Fruit fly (Drosophila melanogaster) whole organism, prepupa: ENCODE data around the gene Pi4KIIIalpha.
A peak's percentile ranks its signal among the peaks of the same experiment; 100 is the strongest.

Experiments used
- Blimp-1 ChIP-seq: fragments of 200-800 bp; sonication (Bioruptor generic); optimal IDR thresholded peaks from 3 replicates; lab custom pipeline; 2017; ENCODE audit warnings: missing biosample characterization, missing genetic modification characterization, mild to moderate bottlenecking, moderate library complexity, missing genetic modification reagents
- CG10631 ChIP-seq: fragments of 200-800 bp; sonication (Bioruptor generic); optimal IDR thresholded peaks from 2 replicates; lab custom pipeline; 2016; ENCODE audit warnings: missing biosample characterization, missing genetic modification characterization
- CG11762 ChIP-seq: fragments of 200-800 bp; sonication (Bioruptor generic); optimal IDR thresholded peaks from 3 replicates; lab custom pipeline; 2016; ENCODE audit warnings: missing biosample characterization, missing genetic modification characterization; ENCODE audit not compliant: insufficient read depth
- CG15336 ChIP-seq: fragments of 200-800 bp; sonication (Bioruptor generic); IDR thresholded peaks from 2 replicates; pipeline ENCODE4 v1.3.6; 2022; ENCODE audit warnings: missing biosample characterization, missing genetic modification characterization
- CG1621 ChIP-seq: fragments of 200-800 bp; sonication (Bioruptor generic); optimal IDR thresholded peaks from 3 replicates; lab custom pipeline; 2018; ENCODE audit warnings: missing biosample characterization, mild to moderate bottlenecking, missing genetic modification characterization
- CG3032 ChIP-seq: fragments of 200-800 bp; optimal IDR thresholded peaks from 2 replicates; lab custom pipeline; 2019; ENCODE audit warnings: missing biosample characterization, mild to moderate bottlenecking, missing genetic modification characterization, moderate library complexity
- CG31627 ChIP-seq: fragments of 200-800 bp; sonication (Bioruptor generic); optimal IDR thresholded peaks from 3 replicates; lab custom pipeline; 2016; ENCODE audit warnings: missing biosample characterization, missing genetic modification characterization
- CG32006 ChIP-seq: fragments of 200-800 bp; sonication (Bioruptor generic); optimal IDR thresholded peaks from 3 replicates; lab custom pipeline; 2017; ENCODE audit warnings: missing biosample characterization, mild to moderate bottlenecking, missing genetic modification characterization
- CG34406 ChIP-seq: fragments of 200-800 bp; sonication (Bioruptor generic); optimal IDR thresholded peaks from 3 replicates; lab custom pipeline; 2016; ENCODE audit warnings: missing biosample characterization, missing genetic modification characterization
- CG3919 ChIP-seq: fragments of 200-800 bp; sonication (Bioruptor generic); optimal IDR thresholded peaks from 3 replicates; lab custom pipeline; 2016; ENCODE audit warnings: missing biosample characterization, missing genetic modification characterization
- CG4318 ChIP-seq: fragments of 200-800 bp; sonication (Bioruptor generic); optimal IDR thresholded peaks from 3 replicates; lab custom pipeline; 2017; ENCODE audit warnings: missing biosample characterization, mild to moderate bottlenecking, missing genetic modification characterization
- CG6163 ChIP-seq: fragments of 200-800 bp; sonication (Bioruptor generic); IDR thresholded peaks from 3 replicates; pipeline ENCODE4 v1.3.6; 2022; ENCODE audit warnings: missing biosample characterization, missing genetic modification characterization
- CG6276 ChIP-seq: fragments of 200-800 bp; sonication (Bioruptor generic); optimal IDR thresholded peaks from 2 replicates; lab custom pipeline; 2017; ENCODE audit warnings: missing biosample characterization, mild to moderate bottlenecking, missing genetic modification characterization
- CG6792 ChIP-seq: fragments of 200-800 bp; sonication (Bioruptor generic); optimal IDR thresholded peaks from 3 replicates; lab custom pipeline; 2016; ENCODE audit warnings: missing biosample characterization, missing genetic modification characterization
- CG6808 ChIP-seq: fragments of 200-800 bp; sonication (Bioruptor generic); optimal IDR thresholded peaks from 3 replicates; lab custom pipeline; 2017; ENCODE audit warnings: missing biosample characterization, missing genetic modification characterization, mild to moderate bottlenecking, moderate library complexity, missing genetic modification reagents
- CG6854 ChIP-seq: fragments of 200-800 bp; sonication (Bioruptor generic); optimal IDR thresholded peaks from 2 replicates; lab custom pipeline; 2017; ENCODE audit warnings: missing biosample characterization, mild to moderate bottlenecking, missing genetic modification characterization
- CG8119 ChIP-seq: fragments of 200-800 bp; sonication (Bioruptor generic); IDR thresholded peaks from 3 replicates; pipeline ENCODE4 v1.3.6; 2022; ENCODE audit warnings: missing biosample characterization, missing genetic modification characterization
- CG8319 ChIP-seq: fragments of 200-800 bp; sonication (Bioruptor generic); optimal IDR thresholded peaks from 3 replicates; lab custom pipeline; 2016; ENCODE audit warnings: missing biosample characterization, missing genetic modification characterization
- CG8632 ChIP-seq: fragments of 200-800 bp; sonication (Bioruptor generic); optimal IDR thresholded peaks from 3 replicates; lab custom pipeline; 2016; ENCODE audit warnings: missing biosample characterization, missing genetic modification characterization
- CG9139 ChIP-seq: fragments of 200-800 bp; sonication (Bioruptor generic); optimal IDR thresholded peaks from 3 replicates; lab custom pipeline; 2017; ENCODE audit warnings: missing biosample characterization, mild to moderate bottlenecking, missing genetic modification characterization
- Eip75B ChIP-seq: fragments of 200-800 bp; sonication (Bioruptor generic); optimal IDR thresholded peaks from 3 replicates; lab custom pipeline; 2016; ENCODE audit warnings: missing biosample characterization, missing genetic modification characterization
- Eip78C ChIP-seq: fragments of 200-800 bp; sonication (Bioruptor generic); peaks from one replicate; lab custom pipeline; 2016; ENCODE audit warnings: missing biosample characterization, missing genetic modification characterization
- Ets21C ChIP-seq: fragments of 200-800 bp; sonication (Bioruptor generic); optimal IDR thresholded peaks from 3 replicates; lab custom pipeline; 2016; ENCODE audit warnings: missing biosample characterization, missing genetic modification characterization
- Hr38 ChIP-seq: sonication (Bioruptor generic); optimal IDR thresholded peaks from 2 replicates; lab custom pipeline; 2016; ENCODE audit warnings: missing biosample characterization, missing genetic modification characterization
- Hr39 ChIP-seq: fragments of 200-800 bp; sonication (Bioruptor generic); optimal IDR thresholded peaks from 2 replicates; lab custom pipeline; 2016; ENCODE audit warnings: missing biosample characterization, missing genetic modification characterization
- Met ChIP-seq: fragments of 200-800 bp; sonication (Bioruptor generic); optimal IDR thresholded peaks from 3 replicates; lab custom pipeline; 2016; ENCODE audit warnings: missing biosample characterization, missing genetic modification characterization
- Smox ChIP-seq: fragments of 200-800 bp; sonication (Bioruptor generic); optimal IDR thresholded peaks from 3 replicates; lab custom pipeline; 2016; ENCODE audit warnings: missing biosample characterization, missing genetic modification characterization
- Sox15 ChIP-seq: fragments of 200-800 bp; sonication (Bioruptor generic); optimal IDR thresholded peaks from 3 replicates; lab custom pipeline; 2016; ENCODE audit warnings: missing biosample characterization, missing genetic modification characterization
- achi ChIP-seq: fragments of 200-800 bp; sonication (Bioruptor generic); optimal IDR thresholded peaks from 3 replicates; lab custom pipeline; 2016; ENCODE audit warnings: missing biosample characterization, missing genetic modification characterization
- cyc ChIP-seq: fragments of 200-800 bp; sonication (Bioruptor generic); optimal IDR thresholded peaks from 3 replicates; lab custom pipeline; 2016; ENCODE audit warnings: missing biosample characterization, missing genetic modification characterization
- dac ChIP-seq: fragments of 200-800 bp; sonication (Bioruptor generic); optimal IDR thresholded peaks from 2 replicates; lab custom pipeline; 2017; ENCODE audit warnings: missing biosample characterization, mild to moderate bottlenecking, missing genetic modification characterization
- eg ChIP-seq: fragments of 200-800 bp; sonication (Bioruptor generic); IDR thresholded peaks from 3 replicates; pipeline ENCODE4 v1.3.6; 2022; ENCODE audit warnings: missing biosample characterization, missing genetic modification characterization
- esn ChIP-seq: fragments of 200-800 bp; sonication (Bioruptor generic); optimal IDR thresholded peaks from 2 replicates; lab custom pipeline; 2016; ENCODE audit warnings: missing biosample characterization, mild to moderate bottlenecking, missing genetic modification characterization, moderate library complexity
- fd59A ChIP-seq: fragments of 200-800 bp; sonication (Bioruptor generic); optimal IDR thresholded peaks from 2 replicates; lab custom pipeline; 2017; ENCODE audit warnings: missing biosample characterization, mild to moderate bottlenecking, missing genetic modification characterization, missing genetic modification reagents
- fkh ChIP-seq: fragments of 200-800 bp; sonication (Bioruptor generic); optimal IDR thresholded peaks from 3 replicates; lab custom pipeline; 2017; ENCODE audit warnings: missing biosample characterization, mild to moderate bottlenecking, missing genetic modification characterization, moderate library complexity
- lz ChIP-seq: fragments of 200-800 bp; sonication (Bioruptor generic); optimal IDR thresholded peaks from 3 replicates; lab custom pipeline; 2016; ENCODE audit warnings: missing biosample characterization, missing genetic modification characterization
- net ChIP-seq: fragments of 200-800 bp; sonication (Bioruptor generic); optimal IDR thresholded peaks from 3 replicates; lab custom pipeline; 2016; ENCODE audit warnings: missing biosample characterization, missing genetic modification characterization
- pdm3 ChIP-seq: fragments of 200-800 bp; sonication (Bioruptor generic); optimal IDR thresholded peaks from 3 replicates; lab custom pipeline; 2016; ENCODE audit warnings: missing biosample characterization, missing genetic modification characterization
- salr ChIP-seq, 2 experiments: fragments of 200-800 bp; sonication (Bioruptor generic); optimal IDR thresholded peaks; 3 replicates each; lab custom pipeline; 2016 to 2018; ENCODE audit warnings: missing biosample characterization in 2 of 2, missing genetic modification characterization in 2 of 2, mild to moderate bottlenecking in 1 of 2
- spab ChIP-seq: fragments of 200-800 bp; sonication (Bioruptor generic); optimal IDR thresholded peaks from 2 replicates; lab custom pipeline; 2017; ENCODE audit warnings: missing biosample characterization, mild to moderate bottlenecking, missing genetic modification characterization, missing genetic modification reagents
- ss ChIP-seq, 2 experiments: fragments of 200-800 bp; sonication (Bioruptor generic); optimal IDR thresholded peaks; 2 replicates in 1 of 2; 3 replicates in 1 of 2; lab custom pipeline; 2017 to 2018; ENCODE audit warnings: mild to moderate bottlenecking in 2 of 2, missing biosample characterization in 2 of 2, missing genetic modification characterization in 2 of 2, moderate library complexity in 1 of 2
- svp ChIP-seq: fragments of 200-800 bp; sonication (Bioruptor generic); peaks from one replicate; lab custom pipeline; 2016; ENCODE audit warnings: missing biosample characterization, missing genetic modification characterization
- topi ChIP-seq: fragments of 200-800 bp; sonication (Bioruptor generic); optimal IDR thresholded peaks from 3 replicates; lab custom pipeline; 2016; ENCODE audit warnings: missing biosample characterization, missing genetic modification characterization
- vri ChIP-seq: fragments of 200-800 bp; sonication (Bioruptor generic); optimal IDR thresholded peaks from 3 replicates; lab custom pipeline; 2016; ENCODE audit warnings: missing biosample characterization, mild to moderate bottlenecking, missing genetic modification characterization

The Pi4KIIIalpha gene

dm6 chrX:2633847-2634776 lies 9.5 kb downstream of the Pi4KIIIalpha start, which contains the start of gene sgg:
TSS of gene sgg (plus strand) at chrX:2633952.
- TF ChIP-seq Eip78C (GFP tag; lab: Kevin White, UChicago), result peak; percentile 71
- TF ChIP-seq CG32006 (GFP tag; lab: Kevin White, UChicago), result no peak
- peak; percentile 21 for TF ChIP-seq net (GFP tag; lab: Kevin White, UChicago)
- no peak for TF ChIP-seq topi (GFP tag; lab: Kevin White, UChicago)
- no peak for TF ChIP-seq fkh (GFP tag; lab: Kevin White, UChicago)
- no peak for TF ChIP-seq pdm3
- no peak for TF ChIP-seq spab (GFP tag; lab: Kevin White, UChicago)
- TF ChIP-seq CG4318 (GFP tag; lab: Kevin White, UChicago), result no peak
- no peak for TF ChIP-seq CG8632 (GFP tag; lab: Kevin White, UChicago)
- TF ChIP-seq CG8319 (GFP tag; lab: Kevin White, UChicago), result no peak
- no peak for TF ChIP-seq CG11762 (GFP tag; lab: Kevin White, UChicago)
- no peak for TF ChIP-seq CG10631
- TF ChIP-seq CG1621 (tag; lab: Kevin White, UChicago), result no peak
- no peak for TF ChIP-seq svp (GFP tag; lab: Kevin White, UChicago)
- no peak for TF ChIP-seq Met (GFP tag; lab: Kevin White, UChicago)
- 0 out of 2 replicates have a peak, but pooled peaks have one; percentile 27 for TF ChIP-seq CG15336 (GFP tag; lab: Robert Waterston, UW)
- peak in 1 of 2 experiments; percentile 21 for TF ChIP-seq ss (GFP tag; optimal IDR thresholded peaks at IDR 0.05; lab: Kevin White, UChicago)
- no peak for TF ChIP-seq eg (GFP tag; lab: Robert Waterston, UW)
- TF ChIP-seq CG8119 (GFP tag; lab: Robert Waterston, UW), result no peak
- no peak for TF ChIP-seq Blimp-1
- TF ChIP-seq CG6808 (GFP tag; lab: Kevin White, UChicago), result no peak
- TF ChIP-seq CG3032, result peak; percentile 9
- TF ChIP-seq fd59A (GFP tag; lab: Kevin White, UChicago), result no peak

- TF ChIP-seq salr (GFP tag; optimal IDR thresholded peaks at IDR 0.05; lab: Kevin White, UChicago), result no peak
- no peak for TF ChIP-seq Eip75B (GFP tag; lab: Kevin White, UChicago)
- TF ChIP-seq esn (GFP tag; lab: Kevin White, UChicago), result peak; percentile 49
- peak; percentile 24 for TF ChIP-seq net (GFP tag; lab: Kevin White, UChicago)
- TF ChIP-seq eg (GFP tag; lab: Robert Waterston, UW), result 0 out of 3 replicates have a peak, but pooled peaks have one; percentile 52
- no peak for TF ChIP-seq Met (GFP tag; lab: Kevin White, UChicago)
- no peak for TF ChIP-seq CG9139 (GFP tag; lab: Kevin White, UChicago)
- TF ChIP-seq spab (GFP tag; lab: Kevin White, UChicago), result peak; percentile 8
- TF ChIP-seq dac (GFP tag; lab: Kevin White, UChicago), result no peak
- peak; percentile 49 for TF ChIP-seq Hr39 (GFP tag; lab: Kevin White, UChicago)
- TF ChIP-seq CG31627, result peak; percentile 32
- TF ChIP-seq Hr38 (GFP tag; lab: Kevin White, UChicago), result no peak
- TF ChIP-seq fd59A (GFP tag; lab: Kevin White, UChicago), result no peak
- no peak for TF ChIP-seq CG11762 (GFP tag; lab: Kevin White, UChicago)
- TF ChIP-seq Smox (GFP tag; lab: Kevin White, UChicago), result peak; percentile 35
- TF ChIP-seq CG6854 (GFP tag; lab: Kevin White, UChicago), result no peak
- TF ChIP-seq Sox15 (GFP tag; lab: Kevin White, UChicago), result no peak
- no peak for TF ChIP-seq CG3032
- TF ChIP-seq vri (GFP tag; lab: Kevin White, UChicago), result peak; percentile 15
- TF ChIP-seq cyc (GFP tag; lab: Kevin White, UChicago), result peak; percentile 26
- peak; percentile 44 for TF ChIP-seq lz (GFP tag; lab: Kevin White, UChicago)
- TF ChIP-seq CG6163 (GFP tag; lab: Robert Waterston, UW), result peak; percentile 33; the same call in 1 of the 3 replicates
- TF ChIP-seq CG6792 (GFP tag; lab: Kevin White, UChicago), result no peak
- peak; percentile 38 for TF ChIP-seq pdm3
- peak; percentile 10 for TF ChIP-seq CG34406 (GFP tag; lab: Kevin White, UChicago)
- peak; percentile 80 for TF ChIP-seq svp (GFP tag; lab: Kevin White, UChicago)
- TF ChIP-seq topi (GFP tag; lab: Kevin White, UChicago), result peak; percentile 43
- TF ChIP-seq CG32006 (GFP tag; lab: Kevin White, UChicago), result peak; percentile 44
- TF ChIP-seq fkh (GFP tag; lab: Kevin White, UChicago), result no peak
- no peak for TF ChIP-seq CG4318 (GFP tag; lab: Kevin White, UChicago)
- no peak for TF ChIP-seq Ets21C (GFP tag; lab: Kevin White, UChicago)
- peak; percentile 3 for TF ChIP-seq CG6276
- TF ChIP-seq CG3919 (GFP tag; lab: Kevin White, UChicago), result peak; percentile 7
- peak; percentile 5 for TF ChIP-seq CG6808 (GFP tag; lab: Kevin White, UChicago)
- TF ChIP-seq achi (GFP tag; lab: Kevin White, UChicago), result peak; percentile 3
Measured at dm6 chrX:2635075-2635643, 10.6 kb downstream of the Pi4KIIIalpha start.
